Worm (Caenorhabditis elegans) whole organism, L1 larva: Measurements from ENCODE around the gene ech-9.

Source experiments
- C16A3.4 ChIP-seq: fragments of 150-350 bp; optimal IDR thresholded peaks from 2 replicates; lab custom pipeline; 2014; ENCODE audit warnings: missing biosample characterization, missing genetic modification characterization
- aha-1 ChIP-seq: fragments of 150-350 bp; optimal IDR thresholded peaks from 2 replicates; lab custom pipeline; 2014; ENCODE audit warnings: missing biosample characterization, missing genetic modification characterization
- ama-1 ChIP-seq: fragments of 150-350 bp; optimal IDR thresholded peaks from 2 replicates; lab custom pipeline; 2014
- blmp-1 ChIP-seq: fragments of 150-350 bp; optimal IDR thresholded peaks from 2 replicates; lab custom pipeline; 2014; ENCODE audit warnings: missing biosample characterization, missing genetic modification characterization
- ceh-8 ChIP-seq: fragments of 200-800 bp; sonication (Bioruptor generic); optimal IDR thresholded peaks from 2 replicates; lab custom pipeline; 2018; ENCODE audit warnings: mild to moderate bottlenecking, missing genetic modification characterization, moderate library complexity, missing compliant biosample characterization
- ceh-82 ChIP-seq, 3 experiments: fragments of 150-350 bp in 1 of 3; sonication (generic microtip) in 2 of 3; optimal IDR thresholded peaks; 2 replicates each; lab custom pipeline; 2014 to 2017; ENCODE audit warnings: missing biosample characterization in 3 of 3, missing genetic modification characterization in 3 of 3
- dpl-1 ChIP-seq, 3 experiments: fragments of 150-350 bp in 2 of 3; sonication (generic microtip) in 1 of 3; optimal IDR thresholded peaks; 2 replicates each; lab custom pipeline; 2014 to 2017; ENCODE audit warnings: missing biosample characterization in 3 of 3, missing genetic modification characterization in 3 of 3, missing genetic modification reagents in 3 of 3
- efl-1 ChIP-seq, 4 experiments: fragments of 150-350 bp; optimal IDR thresholded peaks in 3 of 4; peaks in 1 of 4; 1 replicate in 1 of 4; 2 replicates in 3 of 4; lab custom pipeline; 2014; ENCODE audit warnings: missing biosample characterization in 2 of 4, missing genetic modification characterization in 2 of 4, missing genetic modification reagents in 2 of 4
- efl-3 ChIP-seq: fragments of 200-800 bp; sonication (Bioruptor generic); optimal IDR thresholded peaks from 2 replicates; lab custom pipeline; 2018; ENCODE audit warnings: mild to moderate bottlenecking, missing genetic modification characterization, missing compliant biosample characterization
- egl-13 ChIP-seq: sonication (generic microtip); optimal IDR thresholded peaks from 2 replicates; lab custom pipeline; 2016; ENCODE audit warnings: missing genotype, missing genetic modification reagents, missing genetic modification characterization, missing compliant biosample characterization
- elt-3 ChIP-seq, 6 experiments: fragments of 150-350 bp in 1 of 6; sonication (generic microtip); optimal IDR thresholded peaks; 2 replicates each; lab custom pipeline; 2017 to 2018; ENCODE audit warnings: missing biosample characterization in 6 of 6, missing genetic modification characterization in 6 of 6, inconsistent platforms in 1 of 6
- fkh-10 ChIP-seq: sonication (generic microtip); optimal IDR thresholded peaks from 2 replicates; lab custom pipeline; 2017; ENCODE audit warnings: missing biosample characterization, missing genetic modification reagents, missing genetic modification characterization
- fkh-4 ChIP-seq: sonication (generic microtip); optimal IDR thresholded peaks from 2 replicates; lab custom pipeline; 2016; ENCODE audit warnings: missing compliant biosample characterization, missing genetic modification characterization, borderline replicate concordance
- fkh-8 ChIP-seq: sonication (generic microtip); optimal IDR thresholded peaks from 2 replicates; lab custom pipeline; 2016; ENCODE audit warnings: mild to moderate bottlenecking, missing genetic modification characterization, missing compliant biosample characterization
- fos-1 ChIP-seq: fragments of 150-350 bp; optimal IDR thresholded peaks from 2 replicates; lab custom pipeline; 2014; ENCODE audit warnings: missing biosample characterization, missing genetic modification characterization
- grh-1 ChIP-seq: fragments of 200-800 bp; sonication (Bioruptor generic); IDR thresholded peaks from 2 replicates; pipeline ENCODE4 v1.3.6; 2022; ENCODE audit warnings: missing genetic modification reagents, missing genetic modification characterization, missing compliant biosample characterization
- irx-1 ChIP-seq: sonication (generic microtip); optimal IDR thresholded peaks from 2 replicates; lab custom pipeline; 2016; ENCODE audit warnings: missing genetic modification characterization, missing compliant biosample characterization
- isw-1 ChIP-seq: fragments of 200-800 bp; sonication (Bioruptor generic); IDR thresholded peaks from 2 replicates; pipeline ENCODE4 v1.3.6; 2022; ENCODE audit warnings: missing genetic modification characterization, missing compliant biosample characterization
- jun-1 ChIP-seq: fragments of 150-350 bp; optimal IDR thresholded peaks from 2 replicates; lab custom pipeline; 2014; ENCODE audit warnings: missing biosample characterization, missing genetic modification reagents, missing genetic modification characterization
- lin-13 ChIP-seq: fragments of 150-350 bp; optimal IDR thresholded peaks from 2 replicates; lab custom pipeline; 2014; ENCODE audit warnings: missing biosample characterization, missing genetic modification reagents, missing genetic modification characterization
- lin-14 ChIP-seq: fragments of 200-800 bp; sonication (Bioruptor generic); optimal IDR thresholded peaks from 2 replicates; lab custom pipeline; 2018; ENCODE audit warnings: mild to moderate bottlenecking, missing genetic modification characterization, moderate library complexity, missing compliant biosample characterization
- lin-15B ChIP-seq: fragments of 150-350 bp; sonication (generic microtip); optimal IDR thresholded peaks from 3 replicates; lab custom pipeline; 2014; ENCODE audit warnings: missing biosample characterization, missing genetic modification characterization
- lin-35 ChIP-seq, 2 experiments: fragments of 150-350 bp; optimal IDR thresholded peaks; 2 replicates each; lab custom pipeline; 2014; ENCODE audit warnings: missing biosample characterization in 2 of 2, missing genetic modification characterization in 2 of 2, missing genetic modification reagents in 2 of 2
- lin-39 ChIP-seq: fragments of 150-350 bp; optimal IDR thresholded peaks from 2 replicates; lab custom pipeline; 2014; ENCODE audit warnings: missing biosample characterization, missing genetic modification reagents, missing genetic modification characterization
- nhr-12 ChIP-seq: sonication (generic microtip); optimal IDR thresholded peaks from 2 replicates; lab custom pipeline; 2017; ENCODE audit warnings: missing biosample characterization, missing genetic modification characterization
- nhr-19 ChIP-seq: fragments of 200-800 bp; sonication (Bioruptor generic); conservative IDR thresholded peaks from 2 replicates; pipeline ENCODE4 v1.3.6; 2022; ENCODE audit warnings: missing genetic modification characterization, missing compliant biosample characterization
- nhr-20 ChIP-seq: sonication (generic microtip); optimal IDR thresholded peaks from 2 replicates; lab custom pipeline; 2016; ENCODE audit warnings: mild to moderate bottlenecking, missing genetic modification characterization, missing compliant biosample characterization
- nhr-237 ChIP-seq: fragments of 150-350 bp; optimal IDR thresholded peaks from 2 replicates; lab custom pipeline; 2014; ENCODE audit warnings: missing biosample characterization, missing genetic modification characterization
- nhr-47 ChIP-seq: sonication (generic microtip); optimal IDR thresholded peaks from 2 replicates; lab custom pipeline; 2016; ENCODE audit warnings: mild to moderate bottlenecking, missing genetic modification characterization, moderate library complexity, missing compliant biosample characterization
- nhr-71 ChIP-seq: sonication (generic microtip); optimal IDR thresholded peaks from 2 replicates; lab custom pipeline; 2016; ENCODE audit warnings: mild to moderate bottlenecking, missing genetic modification characterization, moderate library complexity, missing compliant biosample characterization
- nhr-77 ChIP-seq: fragments of 150-350 bp; optimal IDR thresholded peaks from 2 replicates; lab custom pipeline; 2014; ENCODE audit warnings: missing biosample characterization, missing genetic modification characterization
- nhr-85 ChIP-seq: sonication (generic microtip); peaks from one replicate; lab custom pipeline; 2016; ENCODE audit warnings: missing genetic modification characterization, inconsistent platforms, missing compliant biosample characterization
- nhr-90 ChIP-seq: sonication (generic microtip); optimal IDR thresholded peaks from 2 replicates; lab custom pipeline; 2016; ENCODE audit warnings: mild to moderate bottlenecking, missing genetic modification characterization, missing compliant biosample characterization; ENCODE audit not compliant: poor library complexity
- pag-3 ChIP-seq: sonication (generic microtip); optimal IDR thresholded peaks from 2 replicates; lab custom pipeline; 2017; ENCODE audit warnings: missing genetic modification characterization, mild to moderate bottlenecking, missing compliant biosample characterization, antibody characterized with exemption, borderline replicate concordance; ENCODE audit not compliant: insufficient read depth
- pax-3 ChIP-seq: fragments of 200-800 bp; sonication (Bioruptor generic); optimal IDR thresholded peaks from 2 replicates; lab custom pipeline; 2018; ENCODE audit warnings: mild to moderate bottlenecking, missing genetic modification characterization, moderate library complexity, missing compliant biosample characterization
- rnt-1 ChIP-seq: sonication (generic microtip); optimal IDR thresholded peaks from 2 replicates; lab custom pipeline; 2016; ENCODE audit warnings: mild to moderate bottlenecking, missing genetic modification characterization, moderate library complexity, missing compliant biosample characterization
- skn-1 ChIP-seq: fragments of 150-350 bp; optimal IDR thresholded peaks from 2 replicates; lab custom pipeline; 2014; ENCODE audit warnings: missing biosample characterization, missing genetic modification characterization
- snu-23 ChIP-seq: sonication (generic microtip); optimal IDR thresholded peaks from 2 replicates; lab custom pipeline; 2016; ENCODE audit warnings: missing genetic modification characterization, missing compliant biosample characterization
- sox-4 ChIP-seq: sonication (generic microtip); optimal IDR thresholded peaks from 2 replicates; lab custom pipeline; 2016; ENCODE audit warnings: missing genetic modification characterization, missing compliant biosample characterization
- sptf-1 ChIP-seq: fragments of 150-350 bp; optimal IDR thresholded peaks from 2 replicates; lab custom pipeline; 2014; ENCODE audit warnings: missing biosample characterization, missing genetic modification characterization
- sup-37 ChIP-seq: fragments of 200-800 bp; sonication (Bioruptor generic); optimal IDR thresholded peaks from 2 replicates; lab custom pipeline; 2018; ENCODE audit warnings: mild to moderate bottlenecking, missing genetic modification characterization, missing compliant biosample characterization
- swsn-7 ChIP-seq: sonication (generic microtip); optimal IDR thresholded peaks from 2 replicates; lab custom pipeline; 2016; ENCODE audit warnings: missing genetic modification characterization, missing compliant biosample characterization
- tbx-2 ChIP-seq: sonication (generic microtip); optimal IDR thresholded peaks from 2 replicates; lab custom pipeline; 2016; ENCODE audit warnings: missing genetic modification characterization, missing compliant biosample characterization
- unc-130 ChIP-seq: fragments of 150-350 bp; optimal IDR thresholded peaks from 2 replicates; lab custom pipeline; 2017; ENCODE audit warnings: missing biosample characterization, missing genetic modification characterization, inconsistent platforms
- unc-30 ChIP-seq: sonication (generic microtip); optimal IDR thresholded peaks from 2 replicates; lab custom pipeline; 2017; ENCODE audit warnings: missing biosample characterization, missing genetic modification characterization
- unc-86 ChIP-seq: sonication (generic microtip); optimal IDR thresholded peaks from 2 replicates; lab custom pipeline; 2016; ENCODE audit warnings: missing genetic modification characterization, missing compliant biosample characterization
- vab-15 ChIP-seq: sonication (generic microtip); optimal IDR thresholded peaks from 2 replicates; lab custom pipeline; 2017; ENCODE audit warnings: missing genotype, mild to moderate bottlenecking, missing genetic modification characterization, missing compliant biosample characterization
- xbp-1 ChIP-seq: sonication (generic microtip); optimal IDR thresholded peaks from 2 replicates; lab custom pipeline; 2016; ENCODE audit warnings: missing genetic modification characterization, missing compliant biosample characterization
- ztf-11 ChIP-seq, 2 experiments: sonication (generic microtip); optimal IDR thresholded peaks; 2 replicates each; lab custom pipeline; 2016 to 2017; ENCODE audit warnings: missing genetic modification characterization in 2 of 2, missing biosample characterization in 1 of 2, missing compliant biosample characterization in 1 of 2
- ztf-4 ChIP-seq: fragments of 150-350 bp; optimal IDR thresholded peaks from 2 replicates; lab custom pipeline; 2014; ENCODE audit warnings: missing biosample characterization, missing genetic modification characterization

The ech-9 gene

DNA sequence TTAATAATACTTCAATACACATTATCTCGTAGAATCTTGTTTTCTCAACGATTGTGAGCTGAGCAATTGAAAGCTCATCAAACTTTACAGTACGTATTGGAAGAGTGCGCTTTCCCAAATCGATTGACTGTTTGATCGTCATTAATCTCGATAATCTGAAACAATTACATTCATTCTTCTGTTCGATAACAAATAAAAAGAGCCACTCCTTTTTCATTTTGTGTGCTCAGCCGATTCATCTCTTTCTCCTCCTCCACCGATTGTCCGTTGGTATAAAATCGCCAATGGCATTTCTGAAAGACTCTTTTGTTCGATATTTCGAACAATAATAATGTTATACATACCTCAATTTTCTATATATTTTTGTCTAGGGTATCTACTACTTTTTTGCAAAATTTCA is 11.4 kb downstream of the ech-9 start, which contains the start of gene nas-12:
Gene nas-12, plus strand, starts transcription at position 301 of the 400 bp plus-strand sequence.
- TF ChIP-seq pax-3 (no peak), ztf-11 (tag; optimal IDR thresholded peaks at IDR 0.05; lab: Kevin White, UChicago) (no peak), nhr-20 (tag; lab: Kevin White, UChicago) (no peak), ceh-82 (tag; optimal IDR thresholded peaks at IDR 0.05; lab: Kevin White, UChicago) (no peak), pag-3 (no peak), unc-30 (tag; lab: Kevin White, UChicago) (no peak), blmp-1 (no peak), fkh-10 (GFP tag; lab: Kevin White, UChicago) (no peak), tbx-2 (tag; lab: Kevin White, UChicago) (no peak), fkh-4 (no peak), snu-23 (GFP tag; lab: Kevin White, UChicago) (no peak), irx-1 (no peak), skn-1 (no peak), nhr-12 (tag; lab: Kevin White, UChicago) (no peak), lin-15B (tag; lab: Kevin White, UChicago) (no peak), aha-1 (tag; lab: Kevin White, UChicago) (no peak), grh-1 (no peak), ceh-8 (GFP tag; lab: Kevin White, UChicago) (no peak)

ce11 chrIV:10222122-10222589 is 13.0 kb downstream of the ech-9 start, which contains the start of gene C24F3.2:
Gene C24F3.2 (plus strand): TSS chrIV:10222539.
- TF ChIP-seq lin-35 (GFP tag; optimal IDR thresholded peaks at IDR 0.05; lab: Kevin White, UChicago): peak; percentile 77 to 87
- TF ChIP-seq xbp-1 (tag; lab: Kevin White, UChicago): peak; percentile 64
- TF ChIP-seq tbx-2 (tag; lab: Kevin White, UChicago): peak; percentile 49
- peak; percentile 81 for TF ChIP-seq nhr-71 (tag; lab: Kevin White, UChicago)
- no peak for TF ChIP-seq pag-3
- peak; percentile 11 for TF ChIP-seq lin-13
- no peak for TF ChIP-seq nhr-237 (tag; lab: Kevin White, UChicago)
- peak; percentile 75 for TF ChIP-seq rnt-1 (tag; lab: Kevin White, UChicago)
- peak; percentile 84 for TF ChIP-seq snu-23 (GFP tag; lab: Kevin White, UChicago)
- peak; percentile 45 for TF ChIP-seq C16A3.4
- TF ChIP-seq nhr-47 (tag; lab: Kevin White, UChicago): peak; percentile 64
- peak in 1 of 3 experiments; percentile 29 for TF ChIP-seq ceh-82 (tag; optimal IDR thresholded peaks at IDR 0.05; lab: Kevin White, UChicago)
- TF ChIP-seq nhr-19 (GFP tag; lab: Robert Waterston, UW): peak; percentile 45
- no peak for TF ChIP-seq efl-3
- peak; percentile 16; the same call in 1 of the 2 replicates for TF ChIP-seq isw-1
- peak; percentile 94 for TF ChIP-seq nhr-85 (tag; lab: Kevin White, UChicago)
- peak in 2 of 6 experiments; percentile 36 to 54 for TF ChIP-seq elt-3 (tag; optimal IDR thresholded peaks at IDR 0.05; lab: Kevin White, UChicago)
- TF ChIP-seq sup-37 (GFP tag; lab: Kevin White, UChicago): peak; percentile 45
- peak; percentile 60 to 85 (median 74) for TF ChIP-seq dpl-1 (GFP tag; optimal IDR thresholded peaks at IDR 0.05; lab: Kevin White, UChicago)
- TF ChIP-seq lin-14 (GFP tag; lab: Kevin White, UChicago): peak; percentile 94
- TF ChIP-seq nhr-77 (tag; lab: Kevin White, UChicago): peak; percentile 38
- TF ChIP-seq fos-1 (tag; lab: Kevin White, UChicago): peak; percentile 37
- TF ChIP-seq irx-1: peak; percentile 61
- TF ChIP-seq lin-39 (tag; lab: Kevin White, UChicago): no peak
- peak; percentile 56 for TF ChIP-seq nhr-90 (tag; lab: Kevin White, UChicago)
- peak; percentile 48 for TF ChIP-seq ztf-4
- peak; percentile 67 for TF ChIP-seq swsn-7 (tag; lab: Kevin White, UChicago)
- TF ChIP-seq vab-15 (tag; lab: Kevin White, UChicago): peak; percentile 52
- peak; percentile 69 for TF ChIP-seq fkh-8 (tag; lab: Kevin White, UChicago)
- no peak for TF ChIP-seq sox-4 (tag; lab: Kevin White, UChicago)
- TF ChIP-seq ztf-11 (tag; optimal IDR thresholded peaks at IDR 0.05; lab: Kevin White, UChicago): no peak
- TF ChIP-seq jun-1 (tag; lab: Kevin White, UChicago): no peak
- TF ChIP-seq unc-86 (tag; lab: Kevin White, UChicago): peak; percentile 26
- peak; percentile 0 for TF ChIP-seq egl-13 (tag; lab: Kevin White, UChicago)
- peak; percentile 80 for TF ChIP-seq nhr-20 (tag; lab: Kevin White, UChicago)
- TF ChIP-seq sptf-1 (tag; lab: Kevin White, UChicago): no peak
- TF ChIP-seq ama-1 (lab: Kevin White, UChicago): no peak
- TF ChIP-seq efl-1 (optimal IDR thresholded peaks at IDR 0.05; lab: Kevin White, UChicago): peak; percentile 41 to 79
- peak; percentile 80 to 97 for TF ChIP-seq efl-1 (GFP tag; optimal IDR thresholded peaks at IDR 0.05 in 1 of 2; lab: Kevin White, UChicago)
- TF ChIP-seq skn-1: peak; percentile 24
- peak; percentile 42 for TF ChIP-seq unc-130 (tag; lab: Kevin White, UChicago)
